Worm (Caenorhabditis elegans) whole organism, L3 larva: ENCODE results near the gene F02E8.4.

Source experiments
- R02D3.7 ChIP-seq: fragments of 150-350 bp; optimal IDR thresholded peaks from 2 replicates; lab custom pipeline; 2014; ENCODE audit warnings: missing biosample characterization, missing genetic modification characterization
- ZK546.5 ChIP-seq: sonication (generic microtip); optimal IDR thresholded peaks from 2 replicates; lab custom pipeline; 2017; ENCODE audit warnings: missing biosample characterization, missing genetic modification characterization
- aly-2 ChIP-seq: fragments of 150-350 bp; optimal IDR thresholded peaks from 2 replicates; lab custom pipeline; 2014; ENCODE audit warnings: missing biosample characterization, missing genetic modification characterization
- ama-1 ChIP-seq: fragments of 150-350 bp; optimal IDR thresholded peaks from 2 replicates; lab custom pipeline; 2018
- ceh-16 ChIP-seq: sonication (generic microtip); optimal IDR thresholded peaks from 2 replicates; lab custom pipeline; 2017; ENCODE audit warnings: missing biosample characterization, missing genetic modification characterization
- ceh-28 ChIP-seq: fragments of 150-350 bp; optimal IDR thresholded peaks from 2 replicates; lab custom pipeline; 2014; ENCODE audit warnings: missing biosample characterization, missing genetic modification reagents, missing genetic modification characterization
- ceh-82 ChIP-seq: fragments of 150-350 bp; optimal IDR thresholded peaks from 2 replicates; lab custom pipeline; 2014; ENCODE audit warnings: missing biosample characterization, missing genetic modification characterization
- ceh-9 ChIP-seq: sonication (generic microtip); optimal IDR thresholded peaks from 2 replicates; lab custom pipeline; 2018; ENCODE audit warnings: missing biosample characterization, missing genetic modification characterization
- daf-12 ChIP-seq: fragments of 150-350 bp; optimal IDR thresholded peaks from 2 replicates; lab custom pipeline; 2014; ENCODE audit warnings: missing biosample characterization, missing genetic modification reagents, missing genetic modification characterization
- elt-1 ChIP-seq: fragments of 150-350 bp; optimal IDR thresholded peaks from 2 replicates; lab custom pipeline; 2014; ENCODE audit warnings: missing biosample characterization, missing genetic modification characterization
- elt-2 ChIP-seq: sonication (generic microtip); optimal IDR thresholded peaks from 2 replicates; lab custom pipeline; 2016; ENCODE audit warnings: missing genetic modification reagents, mild to moderate bottlenecking, missing genetic modification characterization, missing compliant biosample characterization
- elt-3 ChIP-seq, 3 experiments: fragments of 150-350 bp in 1 of 3; sonication (generic microtip) in 2 of 3; optimal IDR thresholded peaks; 2 replicates in 2 of 3; 4 replicates in 1 of 3; lab custom pipeline; 2014 to 2017; ENCODE audit warnings: missing biosample characterization in 3 of 3, missing genetic modification characterization in 3 of 3
- eor-1 ChIP-seq, 2 experiments: fragments of 150-350 bp; optimal IDR thresholded peaks; 2 replicates each; lab custom pipeline; 2014 to 2018; ENCODE audit warnings: missing biosample characterization in 2 of 2, missing genetic modification characterization in 2 of 2
- fkh-10 ChIP-seq: sonication (generic microtip); optimal IDR thresholded peaks from 2 replicates; lab custom pipeline; 2017; ENCODE audit warnings: missing biosample characterization, missing genetic modification reagents, missing genetic modification characterization
- fos-1 ChIP-seq: fragments of 150-350 bp; optimal IDR thresholded peaks from 2 replicates; lab custom pipeline; 2014; ENCODE audit warnings: missing biosample characterization, missing genetic modification characterization
- hmg-11 ChIP-seq: sonication (generic microtip); optimal IDR thresholded peaks from 2 replicates; lab custom pipeline; 2016; ENCODE audit warnings: missing genetic modification characterization, missing compliant biosample characterization
- lin-15B ChIP-seq: fragments of 150-350 bp; optimal IDR thresholded peaks from 2 replicates; lab custom pipeline; 2014; ENCODE audit warnings: missing biosample characterization, missing genetic modification characterization
- mdl-1 ChIP-seq: fragments of 150-350 bp; optimal IDR thresholded peaks from 2 replicates; lab custom pipeline; 2014; ENCODE audit warnings: missing biosample characterization, missing genetic modification characterization
- nfya-1 ChIP-seq: sonication (generic microtip); optimal IDR thresholded peaks from 2 replicates; lab custom pipeline; 2017; ENCODE audit warnings: missing genetic modification characterization, mild to moderate bottlenecking, missing compliant biosample characterization, antibody characterized with exemption, moderate library complexity; ENCODE audit not compliant: insufficient read depth
- nhr-11 ChIP-seq: fragments of 150-350 bp; optimal IDR thresholded peaks from 2 replicates; lab custom pipeline; 2014; ENCODE audit warnings: missing biosample characterization, missing genetic modification characterization
- nhr-12 ChIP-seq: fragments of 150-350 bp; optimal IDR thresholded peaks from 2 replicates; lab custom pipeline; 2014; ENCODE audit warnings: missing biosample characterization, missing genetic modification characterization
- nhr-23 ChIP-seq: fragments of 150-350 bp; optimal IDR thresholded peaks from 2 replicates; lab custom pipeline; 2014; ENCODE audit warnings: missing biosample characterization, missing genetic modification reagents, missing genetic modification characterization
- nhr-237 ChIP-seq: fragments of 150-350 bp; optimal IDR thresholded peaks from 2 replicates; lab custom pipeline; 2014; ENCODE audit warnings: missing biosample characterization, missing genetic modification characterization
- nhr-25 ChIP-seq: sonication (generic microtip); optimal IDR thresholded peaks from 2 replicates; lab custom pipeline; 2017; ENCODE audit warnings: missing biosample characterization, missing genetic modification characterization
- nhr-28 ChIP-seq: fragments of 150-350 bp; optimal IDR thresholded peaks from 2 replicates; lab custom pipeline; 2014; ENCODE audit warnings: missing biosample characterization, missing genetic modification characterization
- nhr-43 ChIP-seq: sonication (generic microtip); optimal IDR thresholded peaks from 2 replicates; lab custom pipeline; 2016; ENCODE audit warnings: mild to moderate bottlenecking, missing genetic modification characterization, missing compliant biosample characterization; ENCODE audit not compliant: poor library complexity, severe bottlenecking
- nhr-67 ChIP-seq: fragments of 150-350 bp; optimal IDR thresholded peaks from 2 replicates; lab custom pipeline; 2014; ENCODE audit warnings: missing biosample characterization, missing genetic modification characterization
- nhr-76 ChIP-seq: fragments of 150-350 bp; sonication (generic microtip); optimal IDR thresholded peaks from 5 replicates; lab custom pipeline; 2014; ENCODE audit warnings: missing biosample characterization, missing genetic modification characterization
- nhr-77 ChIP-seq: fragments of 150-350 bp; optimal IDR thresholded peaks from 2 replicates; lab custom pipeline; 2014; ENCODE audit warnings: missing biosample characterization, missing genetic modification characterization
- pha-4 ChIP-seq: fragments of 150-350 bp; optimal IDR thresholded peaks from 2 replicates; lab custom pipeline; 2014; ENCODE audit warnings: missing biosample characterization, missing genetic modification reagents, missing genetic modification characterization
- pqm-1 ChIP-seq: fragments of 150-350 bp; optimal IDR thresholded peaks from 2 replicates; lab custom pipeline; 2017; ENCODE audit warnings: missing biosample characterization, missing genetic modification characterization, inconsistent platforms
- sea-2 ChIP-seq: fragments of 150-350 bp; sonication (generic microtip); optimal IDR thresholded peaks from 4 replicates; lab custom pipeline; 2014; ENCODE audit warnings: missing biosample characterization, missing genetic modification reagents, missing genetic modification characterization
- snpc-4 ChIP-seq: fragments of 150-350 bp; optimal IDR thresholded peaks from 2 replicates; lab custom pipeline; 2014; ENCODE audit warnings: missing biosample characterization, missing genetic modification characterization
- tbx-2 ChIP-seq: sonication (generic microtip); optimal IDR thresholded peaks from 2 replicates; lab custom pipeline; 2016; ENCODE audit warnings: mild to moderate bottlenecking, missing genetic modification characterization, missing compliant biosample characterization
- unc-39 ChIP-seq: sonication (generic microtip); optimal IDR thresholded peaks from 4 replicates; lab custom pipeline; 2017; ENCODE audit warnings: missing biosample characterization, missing genetic modification characterization
- unc-62 ChIP-seq: fragments of 150-350 bp; sonication (generic microtip); optimal IDR thresholded peaks from 4 replicates; lab custom pipeline; 2014; ENCODE audit warnings: missing biosample characterization, missing genetic modification reagents, missing genetic modification characterization
- zag-1 ChIP-seq: fragments of 150-350 bp; optimal IDR thresholded peaks from 2 replicates; lab custom pipeline; 2014; ENCODE audit warnings: missing biosample characterization, missing genetic modification characterization
- ztf-4 ChIP-seq: fragments of 150-350 bp; optimal IDR thresholded peaks from 2 replicates; lab custom pipeline; 2014; ENCODE audit warnings: missing biosample characterization, missing genetic modification characterization

The F02E8.4 gene

DNA sequence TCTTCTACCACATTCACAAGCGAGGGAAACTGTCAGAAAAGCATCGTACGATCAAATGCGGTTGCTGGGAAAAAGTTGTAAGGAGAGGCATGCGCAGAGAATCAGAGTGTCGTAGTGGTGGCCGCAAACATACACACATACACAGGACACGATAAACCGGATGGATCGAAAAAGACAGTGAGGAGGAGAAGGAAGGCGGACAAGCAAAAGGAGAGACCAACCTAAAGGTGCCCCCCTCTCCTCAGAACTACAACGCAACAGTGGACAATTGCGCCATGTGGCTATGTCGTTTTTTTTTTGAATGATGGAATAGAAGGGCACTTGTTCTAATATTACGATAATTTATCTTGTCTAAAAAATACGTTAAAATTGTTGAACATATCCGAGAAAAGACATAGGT is 44.6 kb downstream of the F02E8.4 start:
- TF ChIP-seq ceh-16 (tag; lab: Kevin White, UChicago) (no peak), pqm-1 (tag; lab: Kevin White, UChicago) (no peak), ZK546.5 (no peak), nhr-23 (tag; lab: Kevin White, UChicago) (peak; percentile 29), nhr-25 (tag; lab: Kevin White, UChicago) (peak; percentile 12), nhr-43 (peak; percentile 12), nhr-77 (tag; lab: Kevin White, UChicago) (no peak), nhr-28 (tag; lab: Kevin White, UChicago) (no peak), nhr-12 (no peak), fkh-10 (GFP tag; lab: Kevin White, UChicago) (no peak), pha-4 (tag; lab: Kevin White, UChicago) (no peak), R02D3.7 (tag; lab: Kevin White, UChicago) (no peak), nhr-76 (tag; lab: Kevin White, UChicago) (no peak), elt-1 (tag; lab: Kevin White, UChicago) (no peak), aly-2 (tag; lab: Kevin White, UChicago) (no peak)

ce11 chrX:4500499-4500898 is 46.6 kb downstream of the F02E8.4 start:
- TF ChIP-seq elt-2 (no peak), unc-39 (tag; lab: Kevin White, UChicago) (no peak), nhr-77 (tag; lab: Kevin White, UChicago) (no peak), ztf-4 (tag; lab: Kevin White, UChicago) (no peak), unc-62 (GFP tag; lab: Kevin White, UChicago) (no peak), nhr-43 (no peak), ama-1 (lab: Kevin White, UChicago) (no peak), ceh-9 (tag; lab: Kevin White, UChicago) (no peak), ceh-28 (tag; lab: Kevin White, UChicago) (no peak), sea-2 (GFP tag; lab: Kevin White, UChicago) (no peak), pha-4 (tag; lab: Kevin White, UChicago) (no peak), snpc-4 (tag; lab: Kevin White, UChicago) (no peak), fos-1 (no peak), pqm-1 (tag; lab: Kevin White, UChicago) (no peak), mdl-1 (tag; lab: Kevin White, UChicago) (no peak), eor-1 (tag; optimal IDR thresholded peaks at IDR 0.05; lab: Kevin White, UChicago) (no peak), nhr-11 (tag; lab: Kevin White, UChicago) (no peak), nhr-67 (tag; lab: Kevin White, UChicago) (no peak), aly-2 (tag; lab: Kevin White, UChicago) (no peak)
- TF ChIP-seq, all 47 proteins: peak for 0

DNA sequence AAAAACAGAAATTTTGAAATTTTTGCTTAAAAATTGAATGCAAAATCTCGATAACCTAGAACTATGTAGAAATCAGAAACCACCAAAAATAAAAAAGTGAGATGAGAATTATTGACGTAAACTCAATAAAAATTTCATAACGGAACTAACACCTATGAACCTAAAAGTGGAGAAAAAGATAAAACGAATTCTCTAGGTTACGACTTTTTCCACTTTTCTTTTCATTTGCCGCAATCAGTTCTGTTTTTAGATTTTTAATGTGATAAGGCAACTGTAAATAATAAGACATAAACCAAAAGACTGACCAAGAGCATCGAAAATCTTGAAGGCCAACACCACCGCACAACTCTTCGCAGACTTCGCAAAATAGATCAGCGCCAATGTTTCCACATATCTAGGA is 48.1 kb downstream of the F02E8.4 start:
- TF ChIP-seq elt-2: peak; percentile 56
- TF ChIP-seq tbx-2 (tag; lab: Kevin White, UChicago): no peak
- peak; percentile 7 for TF ChIP-seq pha-4 (tag; lab: Kevin White, UChicago)
- no peak for TF ChIP-seq daf-12 (tag; lab: Kevin White, UChicago)

DNA sequence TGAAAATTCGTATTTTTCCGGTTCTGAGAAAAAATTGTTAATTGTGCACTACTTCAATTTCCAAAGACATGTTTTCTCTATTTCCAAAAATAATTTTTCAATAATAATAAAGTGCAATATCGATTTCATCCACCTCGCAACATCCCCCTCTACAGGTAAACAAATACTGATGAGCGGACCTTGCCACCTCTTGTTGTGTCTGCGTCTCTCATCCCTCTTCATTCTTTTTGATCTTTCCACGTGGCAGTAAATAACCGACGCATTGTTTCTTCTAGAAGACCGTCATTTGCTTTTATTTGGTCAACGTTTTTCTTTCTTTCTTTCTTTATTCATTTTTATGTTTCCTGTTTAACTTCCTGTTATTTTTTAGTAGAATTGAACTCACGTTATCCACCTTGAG is 49.3 kb downstream of the F02E8.4 start:
- TF ChIP-seq pqm-1 (tag; lab: Kevin White, UChicago): no peak
- peak; percentile 50 for TF ChIP-seq pha-4 (tag; lab: Kevin White, UChicago)
- TF ChIP-seq, all 47 proteins: peak for 1

ce11 chrX:4504108-4504668 is 50.3 kb downstream of the F02E8.4 start, which contains the start of gene dgk-2:
dgk-2 (minus strand) TSS chrX:4504388.
- TF ChIP-seq ama-1 (lab: Kevin White, UChicago) (peak; percentile 35), elt-3 (tag; optimal IDR thresholded peaks at IDR 0.05; lab: Kevin White, UChicago) (no peak), nhr-237 (no peak), nhr-76 (tag; lab: Kevin White, UChicago) (no peak), hmg-11 (tag; lab: Kevin White, UChicago) (peak; percentile 65), nfya-1 (tag; lab: Kevin White, UChicago) (peak; percentile 32), pha-4 (tag; lab: Kevin White, UChicago) (peak; percentile 61), lin-15B (tag; lab: Kevin White, UChicago) (no peak), snpc-4 (tag; lab: Kevin White, UChicago) (no peak), R02D3.7 (tag; lab: Kevin White, UChicago) (no peak), zag-1 (tag; lab: Kevin White, UChicago) (no peak), ceh-82 (tag; lab: Kevin White, UChicago) (no peak)
